Fruit fly (Drosophila melanogaster) whole organism, embryonic: Measurements from ENCODE around the gene CG34117.

Experiments used
- Antp ChIP-seq: fragments of 200-800 bp; sonication (Bioruptor generic); optimal IDR thresholded peaks from 3 replicates; lab custom pipeline; 2016; ENCODE audit warnings: missing biosample characterization, missing genetic modification characterization
- CG11456 ChIP-seq: fragments of 200-800 bp; sonication (Bioruptor generic); IDR thresholded peaks from 3 replicates; pipeline ENCODE4 v1.3.6; 2022; ENCODE audit warnings: missing biosample characterization, missing genetic modification characterization
- CG12391 ChIP-seq: fragments of 200-800 bp; sonication (Bioruptor generic); optimal IDR thresholded peaks from 3 replicates; lab custom pipeline; 2018; ENCODE audit warnings: missing biosample characterization, mild to moderate bottlenecking, missing genetic modification characterization, moderate library complexity
- CG12942 ChIP-seq: fragments of 200-800 bp; sonication (Bioruptor generic); optimal IDR thresholded peaks from 3 replicates; lab custom pipeline; 2016; ENCODE audit warnings: missing biosample characterization, missing genetic modification characterization
- CG13424 ChIP-seq: fragments of 200-800 bp; sonication (Bioruptor generic); optimal IDR thresholded peaks from 2 replicates; lab custom pipeline; 2019; ENCODE audit warnings: missing biosample characterization, mild to moderate bottlenecking, missing genetic modification characterization, moderate library complexity
- CG13624 ChIP-seq: fragments of 200-800 bp; sonication (Bioruptor generic); optimal IDR thresholded peaks from 2 replicates; lab custom pipeline; 2016; ENCODE audit warnings: missing biosample characterization, missing genetic modification characterization
- CG13894 ChIP-seq: fragments of 200-800 bp; sonication (Bioruptor generic); optimal IDR thresholded peaks from 3 replicates; lab custom pipeline; 2018; ENCODE audit warnings: missing biosample characterization, mild to moderate bottlenecking, missing genetic modification characterization, moderate library complexity
- CG1647 ChIP-seq: fragments of 200-800 bp; sonication (Bioruptor generic); optimal IDR thresholded peaks from 3 replicates; lab custom pipeline; 2016; ENCODE audit warnings: missing biosample characterization, missing genetic modification characterization
- CG17912 ChIP-seq: fragments of 200-800 bp; sonication (Bioruptor generic); optimal IDR thresholded peaks from 2 replicates; lab custom pipeline; 2018; ENCODE audit warnings: missing biosample characterization, mild to moderate bottlenecking, missing genetic modification characterization
- CG1792 ChIP-seq: fragments of 200-800 bp; sonication (Bioruptor generic); optimal IDR thresholded peaks from 2 replicates; lab custom pipeline; 2016; ENCODE audit warnings: missing biosample characterization, missing genetic modification characterization
- CG18011 ChIP-seq: fragments of 200-800 bp; sonication (Bioruptor generic); optimal IDR thresholded peaks from 2 replicates; lab custom pipeline; 2017; ENCODE audit warnings: missing biosample characterization, missing genetic modification characterization, mild to moderate bottlenecking, moderate library complexity, missing genotype
- CG18764 ChIP-seq: fragments of 200-800 bp; sonication (Bioruptor generic); optimal IDR thresholded peaks from 3 replicates; lab custom pipeline; 2016; ENCODE audit warnings: missing biosample characterization, missing genetic modification characterization
- CG2678 ChIP-seq: fragments of 200-800 bp; sonication (Bioruptor generic); optimal IDR thresholded peaks from 3 replicates; lab custom pipeline; 2019; ENCODE audit warnings: missing biosample characterization, mild to moderate bottlenecking, missing genetic modification characterization, moderate library complexity
- CG30020 ChIP-seq: fragments of 200-800 bp; optimal IDR thresholded peaks from 2 replicates; lab custom pipeline; 2019; ENCODE audit warnings: missing biosample characterization, mild to moderate bottlenecking, missing genetic modification characterization, moderate library complexity
- CG34422 ChIP-seq: fragments of 200-800 bp; sonication (Bioruptor generic); IDR thresholded peaks from 3 replicates; pipeline ENCODE4 v1.3.6; 2022; ENCODE audit warnings: missing biosample characterization, missing genetic modification characterization
- CG43689 ChIP-seq: fragments of 200-800 bp; sonication (Bioruptor generic); IDR thresholded peaks from 2 replicates; pipeline ENCODE4 v1.3.6; 2022; ENCODE audit warnings: missing biosample characterization, missing genetic modification characterization
- CG4617 ChIP-seq: fragments of 200-800 bp; sonication (Bioruptor generic); optimal IDR thresholded peaks from 3 replicates; lab custom pipeline; 2016; ENCODE audit warnings: missing biosample characterization, missing genetic modification characterization, borderline replicate concordance
- CG4707 ChIP-seq: fragments of 200-800 bp; sonication (Bioruptor generic); optimal IDR thresholded peaks from 2 replicates; lab custom pipeline; 2018; ENCODE audit warnings: missing biosample characterization, mild to moderate bottlenecking, missing genetic modification characterization, moderate library complexity
- CG5245 ChIP-seq: fragments of 200-800 bp; sonication (Bioruptor generic); optimal IDR thresholded peaks from 3 replicates; lab custom pipeline; 2016; ENCODE audit warnings: missing biosample characterization, missing genetic modification characterization
- CG7745 ChIP-seq: fragments of 200-800 bp; sonication (Bioruptor generic); optimal IDR thresholded peaks from 2 replicates; lab custom pipeline; 2018; ENCODE audit warnings: missing biosample characterization, mild to moderate bottlenecking, missing genetic modification characterization, moderate library complexity
- CG8281 ChIP-seq: fragments of 200-800 bp; sonication (Bioruptor generic); optimal IDR thresholded peaks from 2 replicates; lab custom pipeline; 2018; ENCODE audit warnings: missing biosample characterization, mild to moderate bottlenecking, missing genetic modification characterization, moderate library complexity
- CG8944 ChIP-seq: fragments of 200-800 bp; sonication (Bioruptor generic); optimal IDR thresholded peaks from 3 replicates; lab custom pipeline; 2016; ENCODE audit warnings: missing biosample characterization, missing genetic modification characterization
- CG9876 ChIP-seq: fragments of 200-800 bp; sonication (Bioruptor generic); optimal IDR thresholded peaks from 2 replicates; lab custom pipeline; 2016; ENCODE audit warnings: missing biosample characterization, missing genetic modification characterization
- CG9932 ChIP-seq: fragments of 200-800 bp; sonication (Bioruptor generic); IDR thresholded peaks from 2 replicates; pipeline ENCODE4 v1.3.6; 2022; ENCODE audit warnings: missing biosample characterization, missing genetic modification characterization
- D19B ChIP-seq: fragments of 200-800 bp; sonication (Bioruptor generic); optimal IDR thresholded peaks from 2 replicates; lab custom pipeline; 2017; ENCODE audit warnings: missing biosample characterization, mild to moderate bottlenecking, missing genetic modification characterization
- Dek ChIP-seq: fragments of 200-800 bp; sonication (Bioruptor generic); optimal IDR thresholded peaks from 3 replicates; lab custom pipeline; 2019; ENCODE audit warnings: missing biosample characterization, mild to moderate bottlenecking, missing genetic modification characterization, moderate library complexity
- Doc3 ChIP-seq: fragments of 200-800 bp; sonication (Bioruptor generic); IDR thresholded peaks from 3 replicates; pipeline ENCODE4 v1.3.6; 2022; ENCODE audit warnings: missing biosample characterization, missing genetic modification characterization; ENCODE audit not compliant: partially characterized antibody
- ERR ChIP-seq: fragments of 200-800 bp; sonication (Bioruptor generic); optimal IDR thresholded peaks from 2 replicates; lab custom pipeline; 2016; ENCODE audit warnings: missing biosample characterization, missing genetic modification characterization
- Elba2 ChIP-seq: fragments of 200-800 bp; sonication (Bioruptor generic); optimal IDR thresholded peaks from 3 replicates; lab custom pipeline; 2016; ENCODE audit warnings: missing biosample characterization, missing genetic modification characterization
- HHEX ChIP-seq: fragments of 200-800 bp; sonication (Bioruptor generic); optimal IDR thresholded peaks from 3 replicates; lab custom pipeline; 2017; ENCODE audit warnings: missing biosample characterization, mild to moderate bottlenecking, missing genetic modification characterization, missing genetic modification reagents
- HLHmδ ChIP-seq: fragments of 200-800 bp; sonication (Bioruptor generic); optimal IDR thresholded peaks from 2 replicates; lab custom pipeline; 2018; ENCODE audit warnings: missing biosample characterization, mild to moderate bottlenecking, missing genetic modification characterization, moderate library complexity
- Nf-YC ChIP-seq: fragments of 200-800 bp; optimal IDR thresholded peaks from 3 replicates; lab custom pipeline; 2019; ENCODE audit warnings: missing biosample characterization, mild to moderate bottlenecking, missing genetic modification characterization, moderate library complexity
- chm ChIP-seq: fragments of 200-800 bp; sonication (Bioruptor generic); IDR thresholded peaks from 2 replicates; pipeline ENCODE4 v1.3.6; 2022; ENCODE audit warnings: missing biosample characterization, missing genetic modification characterization
- disco-r ChIP-seq: fragments of 200-800 bp; sonication (Bioruptor generic); optimal IDR thresholded peaks from 2 replicates; lab custom pipeline; 2016; ENCODE audit warnings: missing biosample characterization, missing genetic modification characterization
- exex ChIP-seq: fragments of 200-800 bp; sonication (Bioruptor generic); optimal IDR thresholded peaks from 4 replicates; lab custom pipeline; 2018; ENCODE audit warnings: missing biosample characterization, mild to moderate bottlenecking, missing genetic modification characterization, moderate library complexity
- fd64A ChIP-seq: fragments of 200-800 bp; sonication (Bioruptor generic); optimal IDR thresholded peaks from 3 replicates; lab custom pipeline; 2018; ENCODE audit warnings: missing biosample characterization, mild to moderate bottlenecking, missing genetic modification characterization
- gsb-n ChIP-seq: fragments of 200-800 bp; sonication (Bioruptor generic); optimal IDR thresholded peaks from 3 replicates; lab custom pipeline; 2018; ENCODE audit warnings: missing biosample characterization, mild to moderate bottlenecking, missing genetic modification characterization
- gt ChIP-seq: fragments of 200-800 bp; sonication (Bioruptor generic); IDR thresholded peaks from 2 replicates; pipeline ENCODE4 v1.3.6; 2022; ENCODE audit warnings: missing biosample characterization, missing genetic modification characterization
- hb ChIP-seq: fragments of 200-800 bp; sonication (Bioruptor generic); IDR thresholded peaks from 3 replicates; pipeline ENCODE4 v1.3.6; 2022; ENCODE audit warnings: missing biosample characterization, missing genetic modification characterization; ENCODE audit not compliant: partially characterized antibody
- jing ChIP-seq: fragments of 200-800 bp; sonication (Bioruptor generic); optimal IDR thresholded peaks from 2 replicates; lab custom pipeline; 2018; ENCODE audit warnings: missing biosample characterization, mild to moderate bottlenecking, missing genetic modification characterization
- kni ChIP-seq: fragments of 200-800 bp; sonication (Bioruptor generic); optimal IDR thresholded peaks from 3 replicates; lab custom pipeline; 2017; ENCODE audit warnings: mild to moderate bottlenecking, missing biosample characterization, missing genetic modification reagents, missing genetic modification characterization
- p53 ChIP-seq: fragments of 200-800 bp; sonication (Bioruptor generic); optimal IDR thresholded peaks from 2 replicates; lab custom pipeline; 2016; ENCODE audit warnings: missing biosample characterization, missing genetic modification characterization
- ro ChIP-seq: fragments of 200-800 bp; sonication (Bioruptor generic); IDR thresholded peaks from 2 replicates; pipeline ENCODE4 v1.3.6; 2022; ENCODE audit warnings: missing biosample characterization, missing genetic modification characterization
- salm ChIP-seq: fragments of 200-800 bp; sonication (Bioruptor generic); optimal IDR thresholded peaks from 2 replicates; lab custom pipeline; 2018; ENCODE audit warnings: missing biosample characterization, mild to moderate bottlenecking, missing genetic modification characterization
- tin ChIP-seq: fragments of 200-800 bp; sonication (Bioruptor generic); optimal IDR thresholded peaks from 3 replicates; lab custom pipeline; 2016; ENCODE audit warnings: missing biosample characterization, missing genetic modification characterization
- tio ChIP-seq: fragments of 200-800 bp; sonication (Bioruptor generic); optimal IDR thresholded peaks from 2 replicates; lab custom pipeline; 2017; ENCODE audit warnings: missing biosample characterization, missing genetic modification characterization, inconsistent platforms
- toy ChIP-seq: fragments of 200-800 bp; sonication (Bioruptor generic); IDR thresholded peaks from 2 replicates; pipeline ENCODE4 v1.3.6; 2022; ENCODE audit warnings: missing biosample characterization, missing genetic modification characterization
- ttk ChIP-seq: fragments of 200-800 bp; sonication (Bioruptor generic); IDR thresholded peaks from 2 replicates; pipeline ENCODE4 v2.1.2; 2022; ENCODE audit warnings: missing biosample characterization, missing genetic modification characterization
- tup ChIP-seq: fragments of 200-800 bp; sonication (Bioruptor generic); optimal IDR thresholded peaks from 2 replicates; lab custom pipeline; 2016; ENCODE audit warnings: missing biosample characterization, mild to moderate bottlenecking, missing genetic modification characterization, moderate library complexity

CG34117 gene

dm6 chr3R:9351415-9352379, 48.2 kb downstream of the CG34117 start (continued):
- TF ChIP-seq CG30020 (tag; lab: Kevin White, UChicago): no peak
- peak; percentile 43 for TF ChIP-seq tio (GFP tag; lab: Kevin White, UChicago)
- TF ChIP-seq CG4617 (GFP tag; lab: Kevin White, UChicago): no peak
- TF ChIP-seq CG17912 (GFP tag; lab: Kevin White, UChicago): peak; percentile 17
- no peak for TF ChIP-seq fd64A (GFP tag; lab: Kevin White, UChicago)
- peak; percentile 37 for TF ChIP-seq tin (GFP tag; lab: Kevin White, UChicago)
- no peak for TF ChIP-seq hb (GFP tag; lab: Robert Waterston, UW)
- TF ChIP-seq CG8281 (tag; lab: Kevin White, UChicago): no peak
- no peak for TF ChIP-seq CG43689 (GFP tag; lab: Robert Waterston, UW)
- TF ChIP-seq CG1647 (GFP tag; lab: Kevin White, UChicago): peak; percentile 23
- TF ChIP-seq Dek (tag; lab: Kevin White, UChicago): peak; percentile 47
- peak; percentile 29 for TF ChIP-seq disco-r
- TF ChIP-seq CG12942 (GFP tag; lab: Kevin White, UChicago): peak; percentile 32
- peak; percentile 85 for TF ChIP-seq CG13894 (tag; lab: Kevin White, UChicago)
- peak; percentile 54 for TF ChIP-seq CG13424
- peak; percentile 23 for TF ChIP-seq jing
- no peak for TF ChIP-seq p53 (GFP tag; lab: Kevin White, UChicago)
- peak; percentile 30 for TF ChIP-seq CG18764 (GFP tag; lab: Kevin White, UChicago)
- no peak for TF ChIP-seq HLHmδ (GFP tag; lab: Kevin White, UChicago)
- peak; percentile 4 for TF ChIP-seq CG5245 (GFP tag; lab: Kevin White, UChicago)
- peak; percentile 84 for TF ChIP-seq CG2678 (tag; lab: Kevin White, UChicago)
- TF ChIP-seq exex (tag; lab: Kevin White, UChicago): peak; percentile 63
- TF ChIP-seq Elba2 (GFP tag; lab: Kevin White, UChicago): no peak
- TF ChIP-seq CG12391 (tag; lab: Kevin White, UChicago): peak; percentile 59
- TF ChIP-seq ERR: peak; percentile 29
- TF ChIP-seq kni (GFP tag; lab: Kevin White, UChicago): no peak
- TF ChIP-seq CG7745 (tag; lab: Kevin White, UChicago): no peak
- no peak for TF ChIP-seq ro
- TF ChIP-seq CG34422 (GFP tag; lab: Robert Waterston, UW): no peak
- no peak for TF ChIP-seq gsb-n (tag; lab: Kevin White, UChicago)
- TF ChIP-seq CG1792: peak; percentile 49
- no peak for TF ChIP-seq salm (tag; lab: Kevin White, UChicago)
- no peak for TF ChIP-seq CG4707 (GFP tag; lab: Kevin White, UChicago)
- TF ChIP-seq toy (GFP tag; lab: Robert Waterston, UW): no peak
- TF ChIP-seq CG18011: peak; percentile 53
- TF ChIP-seq CG8944 (GFP tag; lab: Kevin White, UChicago): peak; percentile 19
- no peak for TF ChIP-seq gt (GFP tag; lab: Robert Waterston, UW)
- TF ChIP-seq tup (GFP tag; lab: Kevin White, UChicago): peak; percentile 21
- peak; percentile 24 for TF ChIP-seq CG9876 (GFP tag; lab: Kevin White, UChicago)
- peak; percentile 71 for TF ChIP-seq D19B
- peak; percentile 1 for TF ChIP-seq Antp (GFP tag; lab: Kevin White, UChicago)
- peak; percentile 79 for TF ChIP-seq CG13624 (GFP tag; lab: Kevin White, UChicago)
- no peak for TF ChIP-seq CG9932 (GFP tag; lab: Robert Waterston, UW)
- peak; percentile 63 for TF ChIP-seq HHEX (GFP tag; lab: Kevin White, UChicago)
- no peak for TF ChIP-seq Doc3
- no peak for TF ChIP-seq ttk (GFP tag; lab: Robert Waterston, UW)
- no peak for TF ChIP-seq CG11456 (GFP tag; lab: Robert Waterston, UW)
- TF ChIP-seq chm (GFP tag; lab: Robert Waterston, UW): no peak
- TF ChIP-seq Nf-YC (tag; lab: Kevin White, UChicago): peak; percentile 16
